Worm (Caenorhabditis elegans) whole organism, mixed stage, embryonic: Measurements from ENCODE around the gene K06A4.10.

Experiments used
- M03D4.4 ChIP-seq: sonication (generic microtip); optimal IDR thresholded peaks from 2 replicates; lab custom pipeline; 2017; ENCODE audit warnings: mild to moderate bottlenecking, missing genetic modification characterization, missing compliant biosample characterization
- bed-3 ChIP-seq: fragments of 200-800 bp; sonication (Bioruptor generic); optimal IDR thresholded peaks from 3 replicates; lab custom pipeline; 2018; ENCODE audit warnings: mild to moderate bottlenecking, missing genetic modification characterization, moderate library complexity, missing compliant biosample characterization
- blmp-1 ChIP-seq: fragments of 150-350 bp; optimal IDR thresholded peaks from 2 replicates; lab custom pipeline; 2014; ENCODE audit warnings: missing biosample characterization, missing genetic modification characterization
- ceh-39 ChIP-seq: fragments of 150-350 bp; optimal IDR thresholded peaks from 2 replicates; lab custom pipeline; 2014; ENCODE audit warnings: missing biosample characterization, missing genetic modification characterization
- ceh-43 ChIP-seq: fragments of 200-800 bp; sonication (Bioruptor generic); optimal IDR thresholded peaks from 2 replicates; lab custom pipeline; 2018; ENCODE audit warnings: mild to moderate bottlenecking, missing genetic modification characterization, moderate library complexity, missing compliant biosample characterization
- ceh-83 ChIP-seq: fragments of 200-800 bp; sonication (Bioruptor generic); optimal IDR thresholded peaks from 2 replicates; lab custom pipeline; 2018; ENCODE audit warnings: mild to moderate bottlenecking, missing genetic modification characterization, missing compliant biosample characterization
- ces-1 ChIP-seq: fragments of 150-350 bp; optimal IDR thresholded peaks from 2 replicates; lab custom pipeline; 2014; ENCODE audit warnings: missing biosample characterization, missing genetic modification reagents, missing genetic modification characterization
- cnd-1 ChIP-seq: fragments of 200-800 bp; sonication (Bioruptor generic); optimal IDR thresholded peaks from 2 replicates; lab custom pipeline; 2018; ENCODE audit warnings: mild to moderate bottlenecking, missing genetic modification characterization, missing compliant biosample characterization
- drap-1 ChIP-seq: fragments of 200-800 bp; sonication (Bioruptor generic); optimal IDR thresholded peaks from 3 replicates; lab custom pipeline; 2018; ENCODE audit warnings: mild to moderate bottlenecking, missing genetic modification characterization, missing compliant biosample characterization
- elt-1 ChIP-seq: sonication (generic microtip); optimal IDR thresholded peaks from 2 replicates; lab custom pipeline; 2017; ENCODE audit warnings: missing genetic modification characterization, mild to moderate bottlenecking, missing compliant biosample characterization, antibody characterized with exemption, moderate library complexity, borderline replicate concordance; ENCODE audit not compliant: insufficient read depth
- elt-3 ChIP-seq: fragments of 150-350 bp; optimal IDR thresholded peaks from 2 replicates; lab custom pipeline; 2014; ENCODE audit warnings: missing biosample characterization, missing genetic modification characterization
- flh-1 ChIP-seq: fragments of 200-800 bp; sonication (Bioruptor generic); optimal IDR thresholded peaks from 2 replicates; lab custom pipeline; 2018; ENCODE audit warnings: mild to moderate bottlenecking, missing genetic modification characterization, moderate library complexity, missing compliant biosample characterization
- ham-2 ChIP-seq: fragments of 200-800 bp; sonication (Bioruptor generic); optimal IDR thresholded peaks from 2 replicates; lab custom pipeline; 2018; ENCODE audit warnings: mild to moderate bottlenecking, missing genetic modification characterization, missing compliant biosample characterization
- hlh-1 ChIP-seq: fragments of 150-350 bp; optimal IDR thresholded peaks from 2 replicates; lab custom pipeline; 2014; ENCODE audit warnings: missing biosample characterization, missing genetic modification reagents, missing genetic modification characterization
- lin-13 ChIP-seq: fragments of 150-350 bp; optimal IDR thresholded peaks from 2 replicates; lab custom pipeline; 2014; ENCODE audit warnings: missing biosample characterization, missing genetic modification characterization
- lsy-2 ChIP-seq: fragments of 150-350 bp; optimal IDR thresholded peaks from 2 replicates; lab custom pipeline; 2014; ENCODE audit warnings: missing biosample characterization, missing genetic modification characterization
- mab-5 ChIP-seq: fragments of 150-350 bp; optimal IDR thresholded peaks from 2 replicates; lab custom pipeline; 2014; ENCODE audit warnings: missing biosample characterization, missing genetic modification characterization
- mls-2 ChIP-seq: sonication (generic microtip); optimal IDR thresholded peaks from 2 replicates; lab custom pipeline; 2016; ENCODE audit warnings: mild to moderate bottlenecking, missing genetic modification characterization, moderate library complexity, missing compliant biosample characterization
- nhr-12 ChIP-seq: fragments of 150-350 bp; optimal IDR thresholded peaks from 2 replicates; lab custom pipeline; 2014; ENCODE audit warnings: missing biosample characterization, missing genetic modification characterization
- nhr-2 ChIP-seq: fragments of 150-350 bp; optimal IDR thresholded peaks from 2 replicates; lab custom pipeline; 2014; ENCODE audit warnings: missing biosample characterization, missing genetic modification characterization
- nhr-237 ChIP-seq: fragments of 150-350 bp; optimal IDR thresholded peaks from 2 replicates; lab custom pipeline; 2014; ENCODE audit warnings: missing biosample characterization, missing genetic modification characterization
- nhr-28 ChIP-seq: fragments of 150-350 bp; optimal IDR thresholded peaks from 2 replicates; lab custom pipeline; 2014; ENCODE audit warnings: missing biosample characterization, missing genetic modification characterization
- nhr-76 ChIP-seq: sonication (generic microtip); optimal IDR thresholded peaks from 2 replicates; lab custom pipeline; 2017; ENCODE audit warnings: missing biosample characterization, missing genetic modification characterization
- pha-4 ChIP-seq: fragments of 150-350 bp; optimal IDR thresholded peaks from 2 replicates; lab custom pipeline; 2018; ENCODE audit warnings: missing biosample characterization, missing genetic modification reagents, missing genetic modification characterization
- sem-2 ChIP-seq: fragments of 200-800 bp; sonication (Bioruptor generic); optimal IDR thresholded peaks from 2 replicates; lab custom pipeline; 2018; ENCODE audit warnings: mild to moderate bottlenecking, missing genetic modification characterization, missing compliant biosample characterization
- snpc-4 ChIP-seq: fragments of 150-350 bp; optimal IDR thresholded peaks from 2 replicates; lab custom pipeline; 2014; ENCODE audit warnings: missing biosample characterization, missing genetic modification characterization
- sptf-1 ChIP-seq: sonication (generic microtip); optimal IDR thresholded peaks from 2 replicates; lab custom pipeline; 2017; ENCODE audit warnings: mild to moderate bottlenecking, missing genetic modification characterization, moderate library complexity, missing compliant biosample characterization
- unc-120 ChIP-seq: sonication (generic microtip); optimal IDR thresholded peaks from 2 replicates; lab custom pipeline; 2017; ENCODE audit warnings: missing genetic modification characterization, missing compliant biosample characterization; ENCODE audit not compliant: poor library complexity, severe bottlenecking
- unc-39 ChIP-seq: fragments of 150-350 bp; optimal IDR thresholded peaks from 2 replicates; lab custom pipeline; 2014; ENCODE audit warnings: missing biosample characterization, missing genetic modification characterization
- unc-62 ChIP-seq: fragments of 150-350 bp; optimal IDR thresholded peaks from 2 replicates; lab custom pipeline; 2014; ENCODE audit warnings: missing biosample characterization, missing genetic modification reagents, missing genetic modification characterization
- ztf-11 ChIP-seq: fragments of 150-350 bp; optimal IDR thresholded peaks from 2 replicates; lab custom pipeline; 2014; ENCODE audit warnings: missing biosample characterization, missing genetic modification characterization

K06A4.10 gene

DNA sequence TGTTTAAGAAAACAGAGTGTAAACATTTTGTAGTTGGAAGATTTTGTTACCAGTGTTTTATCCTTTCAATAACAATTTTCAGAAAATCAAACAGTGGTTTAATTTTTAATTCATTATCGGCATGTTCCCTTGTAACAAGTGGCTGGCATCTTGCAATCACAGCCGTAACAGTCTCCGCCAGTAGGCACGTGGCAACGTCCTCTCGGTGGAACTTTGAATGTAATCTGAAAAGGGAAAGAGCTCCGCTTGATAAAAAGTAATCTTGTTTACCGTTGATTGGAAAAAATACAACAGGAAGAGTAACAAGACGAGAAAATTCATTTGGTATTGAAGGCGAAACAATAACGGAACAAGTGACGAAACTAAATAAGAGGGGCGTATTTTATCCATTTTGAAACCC lies at the start of gene K06A4.10:
TSS of gene K06A4.10 (minus strand) at position 390 of the 400 bp plus-strand sequence.
- no peak for TF ChIP-seq sem-2
- TF ChIP-seq nhr-2: no peak
- TF ChIP-seq ham-2 (GFP tag; lab: Kevin White, UChicago): no peak
- TF ChIP-seq flh-1 (GFP tag; lab: Kevin White, UChicago): no peak
- TF ChIP-seq nhr-28 (tag; lab: Kevin White, UChicago): no peak
- no peak for TF ChIP-seq M03D4.4 (tag; lab: Kevin White, UChicago)
- no peak for TF ChIP-seq ceh-43 (GFP tag; lab: Kevin White, UChicago)
- TF ChIP-seq snpc-4 (tag; lab: Kevin White, UChicago): no peak
- no peak for TF ChIP-seq unc-120 (tag; lab: Kevin White, UChicago)
- TF ChIP-seq pha-4 (tag; lab: Kevin White, UChicago): no peak
- TF ChIP-seq elt-3 (tag; lab: Kevin White, UChicago): no peak
- no peak for TF ChIP-seq drap-1

- no peak for TF ChIP-seq ztf-11 (tag; lab: Kevin White, UChicago)
- no peak for TF ChIP-seq bed-3 (GFP tag; lab: Kevin White, UChicago)
- TF ChIP-seq unc-120 (tag; lab: Kevin White, UChicago): peak; percentile 34
- no peak for TF ChIP-seq unc-62 (GFP tag; lab: Kevin White, UChicago)
- no peak for TF ChIP-seq sem-2
- no peak for TF ChIP-seq unc-39 (tag; lab: Kevin White, UChicago)
These were observed 46.9 kb upstream of the K06A4.10 start, which contains the start of gene C50F4.4 for ce11 chrV:9536505-9536904. Gene C50F4.4 (plus strand): TSS chrV:9536771.

ce11 chrV:9534621-9535020 lies 45.0 kb upstream of the K06A4.10 start, which contains the start of gene tag-329:
Gene tag-329 (plus strand): TSS chrV:9534921.
- TF ChIP-seq elt-3 (tag; lab: Kevin White, UChicago) (no peak), lin-13 (no peak), unc-120 (tag; lab: Kevin White, UChicago) (no peak), drap-1 (no peak), nhr-237 (no peak), nhr-2 (no peak), elt-1 (tag; lab: Kevin White, UChicago) (no peak), mls-2 (tag; lab: Kevin White, UChicago) (no peak), nhr-28 (tag; lab: Kevin White, UChicago) (no peak), nhr-76 (no peak)
- TF ChIP-seq, all 35 proteins: peak for 0

DNA sequence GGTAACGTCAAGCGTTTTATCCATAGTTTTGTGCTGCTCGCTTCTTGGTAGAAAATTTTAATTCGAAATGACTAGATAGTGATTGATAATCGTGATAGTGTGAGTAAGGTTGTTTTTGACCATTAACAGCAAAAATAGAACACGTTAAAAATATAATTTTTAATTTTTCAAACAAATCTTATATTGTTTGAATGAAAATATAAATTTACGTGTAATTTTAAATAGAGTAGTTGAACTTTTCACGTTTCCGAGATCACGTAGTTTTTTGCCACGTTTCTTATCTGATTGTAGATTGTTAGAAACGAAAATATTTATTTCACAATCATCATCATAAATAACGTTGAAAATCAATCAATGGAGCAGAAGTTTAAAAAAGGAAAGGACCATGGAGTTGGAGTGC lies 41.9 kb upstream of the K06A4.10 start, which contains the start of the genes C50F4.10 and pfk-1.2:
TSS of gene C50F4.10 (minus strand) at position 101 of the 400 bp plus-strand sequence.
TSS of gene pfk-1.2 (plus strand) at position 325 of the 400 bp plus-strand sequence.
- TF ChIP-seq nhr-12 (tag; lab: Kevin White, UChicago): no peak
- no peak for TF ChIP-seq elt-1 (tag; lab: Kevin White, UChicago)
- no peak for TF ChIP-seq unc-120 (tag; lab: Kevin White, UChicago)
- TF ChIP-seq drap-1: no peak
- TF ChIP-seq ztf-11 (tag; lab: Kevin White, UChicago): no peak
- TF ChIP-seq blmp-1 (tag; lab: Kevin White, UChicago): no peak
- no peak for TF ChIP-seq snpc-4 (tag; lab: Kevin White, UChicago)
- no peak for TF ChIP-seq ces-1 (GFP tag; lab: Kevin White, UChicago)
- TF ChIP-seq lsy-2: no peak
- no peak for TF ChIP-seq mls-2 (tag; lab: Kevin White, UChicago)
- TF ChIP-seq flh-1 (GFP tag; lab: Kevin White, UChicago): no peak
- TF ChIP-seq pha-4 (tag; lab: Kevin White, UChicago): no peak
- no peak for TF ChIP-seq nhr-2
- TF ChIP-seq elt-3 (tag; lab: Kevin White, UChicago): no peak
- TF ChIP-seq nhr-28 (tag; lab: Kevin White, UChicago): no peak
- no peak for TF ChIP-seq sem-2
- no peak for TF ChIP-seq unc-39 (tag; lab: Kevin White, UChicago)
- no peak for TF ChIP-seq cnd-1
- TF ChIP-seq sptf-1: no peak
- TF ChIP-seq ham-2 (GFP tag; lab: Kevin White, UChicago): no peak

ce11 chrV:9527984-9528383 lies 38.4 kb upstream of the K06A4.10 start:
- TF ChIP-seq nhr-76 (no peak), cnd-1 (no peak), nhr-237 (no peak), elt-3 (tag; lab: Kevin White, UChicago) (no peak), ceh-39 (tag; lab: Kevin White, UChicago) (no peak), hlh-1 (tag; lab: Kevin White, UChicago) (no peak), unc-62 (GFP tag; lab: Kevin White, UChicago) (no peak), elt-1 (tag; lab: Kevin White, UChicago) (no peak), ham-2 (GFP tag; lab: Kevin White, UChicago) (no peak), ceh-83 (GFP tag; lab: Kevin White, UChicago) (no peak), mab-5 (tag; lab: Kevin White, UChicago) (no peak), lsy-2 (no peak), drap-1 (no peak), lin-13 (no peak), snpc-4 (tag; lab: Kevin White, UChicago) (no peak)
